Fruit fly (Drosophila melanogaster): ENCODE results near the gene myo.

The myo gene

DNA sequence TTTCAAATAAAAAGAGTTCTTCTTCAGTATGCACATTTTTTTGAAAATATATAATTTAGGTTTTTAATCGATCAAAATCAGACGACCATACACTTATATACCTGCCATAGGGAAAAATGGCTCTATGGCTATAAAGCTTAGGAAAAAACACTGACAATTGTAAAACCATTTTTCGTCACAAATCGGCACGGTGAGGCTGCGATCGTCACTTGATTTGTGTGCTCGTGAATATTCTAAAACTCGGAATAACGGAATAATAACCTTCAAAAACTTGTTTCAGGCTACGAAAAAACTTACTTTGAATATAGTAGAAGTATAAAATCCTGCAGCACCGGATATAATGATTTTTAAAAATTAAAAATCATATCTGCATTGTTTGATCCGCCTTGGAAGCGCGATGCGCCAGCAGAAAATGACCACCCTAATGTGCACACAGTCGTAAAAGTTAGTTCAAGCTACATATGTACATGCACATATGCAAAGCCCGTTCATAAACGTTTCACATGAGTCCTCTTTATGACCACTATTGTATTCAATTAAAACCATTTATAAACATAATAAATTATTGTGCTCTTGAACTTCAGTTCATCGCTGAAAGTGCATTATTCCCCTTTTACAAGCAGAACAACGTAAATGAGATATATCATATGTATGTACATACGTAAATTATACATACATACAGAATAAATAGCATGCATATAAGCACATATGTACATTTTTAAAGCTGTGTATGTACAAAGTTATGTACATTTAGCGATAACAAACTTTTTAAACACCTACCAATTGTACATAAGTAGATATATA, 736 bp downstream of the myo start (continued):
- no peak for TF ChIP-seq CG11902 (GFP tag; optimal IDR thresholded peaks at IDR 0.05)
- TF ChIP-seq vri (GFP tag; optimal IDR thresholded peaks at IDR 0.05) = no peak
- TF ChIP-seq Hr4 (GFP tag; optimal IDR thresholded peaks at IDR 0.05) = peak; percentile 51
- peak; percentile 15 for TF ChIP-seq CG6854 (GFP tag; optimal IDR thresholded peaks at IDR 0.05)
- TF ChIP-seq CG34406 (GFP tag; optimal IDR thresholded peaks at IDR 0.05) = no peak
- no peak for TF ChIP-seq net (GFP tag; optimal IDR thresholded peaks at IDR 0.05)
- no peak for TF ChIP-seq CG8319 (GFP tag; optimal IDR thresholded peaks at IDR 0.05)
- TF ChIP-seq CG31627 (GFP tag; optimal IDR thresholded peaks at IDR 0.05) = peak; percentile 37
- no peak for TF ChIP-seq CG6163 (GFP tag; IDR thresholded peaks at IDR 0.05)
- TF ChIP-seq fd59A (GFP tag; optimal IDR thresholded peaks at IDR 0.05) = no peak
- TF ChIP-seq Sox14 (GFP tag; optimal IDR thresholded peaks at IDR 0.05) = peak; percentile 35
- peak; percentile 36 for TF ChIP-seq CG10631 (GFP tag; optimal IDR thresholded peaks at IDR 0.05)
- TF ChIP-seq Lpt (GFP tag; optimal IDR thresholded peaks at IDR 0.05) = no peak
- TF ChIP-seq Eip75B (GFP tag; optimal IDR thresholded peaks at IDR 0.05) = peak; percentile 47
- no peak for TF ChIP-seq CG6792 (GFP tag; optimal IDR thresholded peaks at IDR 0.05)
- TF ChIP-seq topi (GFP tag; optimal IDR thresholded peaks at IDR 0.05) = peak; percentile 57
- TF ChIP-seq ss (GFP tag; optimal IDR thresholded peaks at IDR 0.05) = no peak
- peak; percentile 53 for TF ChIP-seq Smox (GFP tag; optimal IDR thresholded peaks at IDR 0.05)
- TF ChIP-seq dac (GFP tag; optimal IDR thresholded peaks at IDR 0.05) = no peak
- TF ChIP-seq fkh (GFP tag; optimal IDR thresholded peaks at IDR 0.05) = no peak

DNA sequence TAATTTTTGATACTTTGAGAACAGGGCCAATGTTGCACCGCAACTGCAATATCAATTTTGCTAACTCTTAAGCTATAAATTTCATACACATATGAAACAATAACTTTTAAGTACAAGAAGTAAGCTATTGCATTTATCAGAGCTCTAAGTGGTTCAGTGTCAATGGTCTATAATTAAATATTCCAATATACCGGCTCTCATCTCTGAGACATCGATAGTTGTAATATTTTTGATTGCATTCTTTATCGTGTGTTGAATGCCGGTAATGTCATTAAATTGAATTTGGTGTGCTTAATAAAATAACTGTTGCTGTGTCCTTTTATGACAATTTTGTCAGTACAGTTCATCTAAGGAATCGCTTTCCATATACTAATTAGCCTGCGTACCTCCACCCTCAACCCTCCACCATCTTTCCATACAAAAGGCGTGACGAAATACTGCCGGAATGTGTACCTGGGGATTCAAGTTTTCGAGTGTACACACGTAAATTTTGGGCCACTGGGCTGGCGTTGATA, 24.9 kb downstream of the myo start, which contains the start of gene CG11360:
Gene CG11360, plus strand, starts transcription at position 238 of the 515 bp plus-strand sequence.
- no peak for TF ChIP-seq CG6163 (GFP tag; IDR thresholded peaks at IDR 0.05)
- peak; percentile 9 for TF ChIP-seq lz (GFP tag; optimal IDR thresholded peaks at IDR 0.05)
- no peak for TF ChIP-seq Smox (GFP tag; optimal IDR thresholded peaks at IDR 0.05)
- TF ChIP-seq Sox14 (GFP tag; optimal IDR thresholded peaks at IDR 0.05) = peak; percentile 36
- TF ChIP-seq Ets21C (GFP tag; optimal IDR thresholded peaks at IDR 0.05) = no peak
- TF ChIP-seq Sox102F (GFP tag; optimal IDR thresholded peaks at IDR 0.05) = no peak
- TF ChIP-seq topi (GFP tag; optimal IDR thresholded peaks at IDR 0.05) = peak; percentile 29
- no peak for TF ChIP-seq fd85E (GFP tag; optimal IDR thresholded peaks at IDR 0.05)
- no peak for TF ChIP-seq CG4318 (GFP tag; optimal IDR thresholded peaks at IDR 0.05)
- peak; percentile 27 for TF ChIP-seq CG10631 (GFP tag; optimal IDR thresholded peaks at IDR 0.05)
- TF ChIP-seq Eip78C (GFP tag) = peak; percentile 63
- peak; percentile 18 for TF ChIP-seq CG6854 (GFP tag; optimal IDR thresholded peaks at IDR 0.05)
- TF ChIP-seq CG10669 (GFP tag; optimal IDR thresholded peaks at IDR 0.05) = peak; percentile 13
- TF ChIP-seq CG15336 (GFP tag; IDR thresholded peaks at IDR 0.05) = no peak
- peak in 1 of 2 experiments; percentile 14 for TF ChIP-seq ss (GFP tag; optimal IDR thresholded peaks at IDR 0.05)
- no peak for TF ChIP-seq Ets96B (tag; optimal IDR thresholded peaks at IDR 0.05)
- no peak for TF ChIP-seq Lpt (GFP tag; optimal IDR thresholded peaks at IDR 0.05)
- TF ChIP-seq OdsH (GFP tag; optimal IDR thresholded peaks at IDR 0.05) = peak; percentile 31
- TF ChIP-seq acj6 (GFP tag; optimal IDR thresholded peaks at IDR 0.05) = peak; percentile 18
- TF ChIP-seq fkh (GFP tag; optimal IDR thresholded peaks at IDR 0.05) = no peak
- no peak for TF ChIP-seq CG7368 (GFP tag; optimal IDR thresholded peaks at IDR 0.05)
- TF ChIP-seq CG3032 (tag; optimal IDR thresholded peaks at IDR 0.05) = peak; percentile 41
- TF ChIP-seq cyc (GFP tag; optimal IDR thresholded peaks at IDR 0.05) = no peak
- TF ChIP-seq CG6808 (GFP tag; optimal IDR thresholded peaks at IDR 0.05) = no peak
- TF ChIP-seq CG31627 (GFP tag; optimal IDR thresholded peaks at IDR 0.05) = peak; percentile 42
- no peak for TF ChIP-seq CG8632 (GFP tag; optimal IDR thresholded peaks at IDR 0.05)
- TF ChIP-seq CG1621 (tag; optimal IDR thresholded peaks at IDR 0.05) = peak; percentile 33
- peak; percentile 33 for TF ChIP-seq Hr39 (GFP tag; optimal IDR thresholded peaks at IDR 0.05)
- no peak for TF ChIP-seq CG8319 (GFP tag; optimal IDR thresholded peaks at IDR 0.05)
- peak; percentile 26 for TF ChIP-seq pdm3 (GFP tag; optimal IDR thresholded peaks at IDR 0.05)
- no peak for TF ChIP-seq svp (GFP tag)

All from whole organism, prepupa.